Worm (Caenorhabditis elegans) whole organism, young adult: ENCODE data around the gene nas-29.

Experiments used
- B0261.1 ChIP-seq: sonication (generic microtip); optimal IDR thresholded peaks from 2 replicates; lab custom pipeline; 2016; ENCODE audit warnings: mild to moderate bottlenecking, missing genetic modification characterization, moderate library complexity, missing compliant biosample characterization
- snpc-4 ChIP-seq, 5 experiments: fragments of 150-350 bp in 1 of 5; sonication (generic microtip) in 4 of 5; optimal IDR thresholded peaks; 2 replicates each; lab custom pipeline; 2014 to 2018; ENCODE audit warnings: missing genetic modification characterization in 5 of 5, missing biosample characterization in 3 of 5, antibody characterized with exemption in 2 of 5, mild to moderate bottlenecking in 2 of 5, missing compliant biosample characterization in 2 of 5, missing genotype in 2 of 5, moderate library complexity in 2 of 5, missing genetic modification reagents in 1 of 5

DNA sequence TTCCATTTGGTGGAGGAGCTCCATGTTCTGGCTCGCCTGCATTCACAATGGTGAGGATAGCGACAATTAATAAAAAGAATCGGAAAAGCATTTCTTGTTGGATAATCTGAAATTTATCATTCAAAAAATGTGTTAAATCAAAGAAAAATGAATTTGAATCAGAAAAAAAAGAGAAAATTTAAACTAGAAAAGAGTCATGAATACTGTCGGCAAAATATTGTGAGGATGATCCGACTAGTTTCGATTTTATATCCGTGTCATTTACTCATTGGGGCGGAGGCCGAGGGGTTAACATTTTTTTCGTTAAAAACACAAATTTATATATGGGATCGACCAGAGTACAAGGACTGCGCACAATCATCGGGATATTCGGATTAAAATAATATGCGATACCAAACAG is 36.1 kb upstream of the nas-29 start, which contains the start of gene C27D6.12:
- TF ChIP-seq B0261.1 (tag; lab: Kevin White, UChicago) (no peak), snpc-4 (GFP tag; optimal IDR thresholded peaks at IDR 0.05; lab: Kevin White, UChicago) (no peak), snpc-4 (tag; optimal IDR thresholded peaks at IDR 0.05; lab: Kevin White, UChicago) (no peak)
